Worm (Caenorhabditis elegans): ENCODE data around the gene lntl-1.

DNA sequence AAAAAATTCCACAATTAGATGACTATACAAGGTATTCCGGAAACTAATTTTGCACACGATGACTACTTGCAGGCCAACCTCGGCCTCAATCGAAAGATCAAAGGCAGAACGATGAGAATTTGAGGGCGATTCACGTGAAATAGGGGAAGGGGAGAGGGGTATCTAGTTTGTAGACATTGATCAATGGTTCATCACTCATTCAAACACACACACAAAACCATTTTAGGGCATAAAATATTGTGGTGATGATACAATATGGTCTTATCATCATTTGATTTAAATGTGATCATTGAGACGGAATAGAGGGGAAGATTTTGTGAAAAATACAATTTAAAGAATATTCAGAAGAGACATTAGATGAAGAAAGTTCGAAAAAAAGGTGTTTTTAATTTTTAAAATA is 44.1 kb downstream of the lntl-1 start:
- TF ChIP-seq nfya-1 (tag; optimal IDR thresholded peaks at IDR 0.05; ENCODE audit: borderline replicate concordance, insufficient read depth) (no peak), nhr-80 (tag; optimal IDR thresholded peaks at IDR 0.05) (peak; percentile 56), hsf-1 (GFP tag; IDR thresholded peaks at IDR 0.05) (no peak), F10E7.11 (tag; optimal IDR thresholded peaks at IDR 0.05) (no peak), lir-1 (GFP tag; conservative IDR thresholded peaks at IDR 0.05) (no peak), bed-1 (GFP tag; IDR thresholded peaks at IDR 0.05) (no peak)
